Worm (Caenorhabditis elegans) whole organism, young adult: ENCODE data around the gene W02D7.12.

Source experiments
- B0019.2 ChIP-seq: fragments of 200-800 bp; sonication (Bioruptor generic); conservative IDR thresholded peaks from 2 replicates; pipeline ENCODE4 v1.3.6; 2022; ENCODE audit warnings: missing genetic modification reagents, missing genetic modification characterization, missing compliant biosample characterization
- B0261.1 ChIP-seq: sonication (generic microtip); optimal IDR thresholded peaks from 2 replicates; lab custom pipeline; 2016; ENCODE audit warnings: mild to moderate bottlenecking, missing genetic modification characterization, moderate library complexity, missing compliant biosample characterization
- F10E7.11 ChIP-seq: sonication (generic microtip); optimal IDR thresholded peaks from 2 replicates; lab custom pipeline; 2017; ENCODE audit warnings: mild to moderate bottlenecking, missing genetic modification characterization, moderate library complexity, missing compliant biosample characterization
- F22D6.2 ChIP-seq: sonication (generic microtip); optimal IDR thresholded peaks from 2 replicates; lab custom pipeline; 2016; ENCODE audit warnings: mild to moderate bottlenecking, missing genetic modification characterization, missing compliant biosample characterization
- F23B12.7 ChIP-seq: sonication (generic microtip); optimal IDR thresholded peaks from 2 replicates; lab custom pipeline; 2017; ENCODE audit warnings: missing genetic modification characterization, mild to moderate bottlenecking, missing compliant biosample characterization, antibody characterized with exemption, moderate library complexity; ENCODE audit not compliant: insufficient read depth
- F37B4.10 ChIP-seq: fragments of 200-800 bp; sonication (Bioruptor generic); IDR thresholded peaks from 2 replicates; pipeline ENCODE4 v1.3.6; 2022; ENCODE audit warnings: missing genetic modification characterization, missing compliant biosample characterization
- F49E8.2 ChIP-seq: sonication (generic microtip); optimal IDR thresholded peaks from 3 replicates; lab custom pipeline; 2017; ENCODE audit warnings: missing genetic modification characterization, mild to moderate bottlenecking, missing compliant biosample characterization, antibody characterized with exemption, moderate library complexity; ENCODE audit not compliant: insufficient read depth
- F57A8.1 ChIP-seq: fragments of 200-800 bp; sonication (Bioruptor generic); optimal IDR thresholded peaks from 2 replicates; lab custom pipeline; 2018; ENCODE audit warnings: mild to moderate bottlenecking, missing genetic modification characterization, moderate library complexity, missing compliant biosample characterization
- Y56A3A.18 ChIP-seq: fragments of 200-800 bp; sonication (Bioruptor generic); IDR thresholded peaks from 2 replicates; pipeline ENCODE4 v1.3.6; 2022; ENCODE audit warnings: missing genetic modification reagents, missing genetic modification characterization, missing compliant biosample characterization
- aptf-2 ChIP-seq: fragments of 200-800 bp; sonication (Bioruptor generic); conservative IDR thresholded peaks from 2 replicates; pipeline ENCODE4 v1.3.6; 2022; ENCODE audit warnings: missing genetic modification reagents, missing genetic modification characterization, missing compliant biosample characterization
- athp-1 ChIP-seq: sonication (generic microtip); optimal IDR thresholded peaks from 2 replicates; lab custom pipeline; 2017; ENCODE audit warnings: mild to moderate bottlenecking, missing genetic modification characterization, missing compliant biosample characterization
- attf-3 ChIP-seq: fragments of 200-800 bp; sonication (Bioruptor generic); conservative IDR thresholded peaks from 2 replicates; pipeline ENCODE4 v1.3.6; 2022; ENCODE audit warnings: missing genetic modification reagents, missing genetic modification characterization, missing compliant biosample characterization
- cebp-1 ChIP-seq, 2 experiments: fragments of 200-800 bp in 1 of 2; sonication (Bioruptor generic) in 1 of 2; sonication (generic microtip) in 1 of 2; IDR thresholded peaks in 1 of 2; optimal IDR thresholded peaks in 1 of 2; 2 replicates each; pipeline versions ENCODE4 v1.3.6 to Lab custom; 2017 to 2022; ENCODE audit warnings: missing compliant biosample characterization in 2 of 2, missing genetic modification characterization in 2 of 2, mild to moderate bottlenecking in 1 of 2, missing genetic modification reagents in 1 of 2, moderate library complexity in 1 of 2
- cebp-2 ChIP-seq: fragments of 200-800 bp; sonication (Bioruptor generic); IDR thresholded peaks from 2 replicates; pipeline ENCODE4 v1.3.6; 2022; ENCODE audit warnings: missing genetic modification characterization, missing compliant biosample characterization
- die-1 ChIP-seq: sonication (generic microtip); optimal IDR thresholded peaks from 2 replicates; lab custom pipeline; 2016; ENCODE audit warnings: missing genotype, mild to moderate bottlenecking, missing genetic modification characterization, missing compliant biosample characterization
- hmg-1.2 ChIP-seq: fragments of 200-800 bp; sonication (Bioruptor generic); IDR thresholded peaks from 2 replicates; pipeline ENCODE4 v1.3.6; 2022; ENCODE audit warnings: missing genetic modification reagents, missing genetic modification characterization, missing compliant biosample characterization
- let-526 ChIP-seq: fragments of 200-800 bp; sonication (Bioruptor generic); IDR thresholded peaks from 2 replicates; pipeline ENCODE4 v1.3.6; 2022; ENCODE audit warnings: missing genetic modification reagents, missing genetic modification characterization, missing compliant biosample characterization
- let-607 ChIP-seq, 2 experiments: fragments of 200-800 bp in 1 of 2; sonication (Bioruptor generic) in 1 of 2; sonication (generic microtip) in 1 of 2; optimal IDR thresholded peaks; 2 replicates each; lab custom pipeline; 2016 to 2018; ENCODE audit warnings: mild to moderate bottlenecking in 2 of 2, missing compliant biosample characterization in 2 of 2, missing genetic modification characterization in 2 of 2, moderate library complexity in 2 of 2, missing genotype in 1 of 2
- lin-54 ChIP-seq: fragments of 200-800 bp; sonication (Bioruptor generic); optimal IDR thresholded peaks from 2 replicates; lab custom pipeline; 2018; ENCODE audit warnings: mild to moderate bottlenecking, missing genetic modification characterization, missing compliant biosample characterization
- mes-4 ChIP-seq: sonication (generic microtip); optimal IDR thresholded peaks from 2 replicates; lab custom pipeline; 2016; ENCODE audit warnings: missing genotype, missing genetic modification characterization, missing compliant biosample characterization
- nfya-1 ChIP-seq: sonication (generic microtip); optimal IDR thresholded peaks from 2 replicates; lab custom pipeline; 2017; ENCODE audit warnings: antibody characterized with exemption, missing compliant biosample characterization, missing genetic modification characterization, borderline replicate concordance; ENCODE audit not compliant: insufficient read depth
- nfyb-1 ChIP-seq: fragments of 200-800 bp; sonication (Bioruptor generic); IDR thresholded peaks from 2 replicates; pipeline ENCODE4 v1.3.6; 2022; ENCODE audit warnings: missing genetic modification reagents, missing genetic modification characterization, missing compliant biosample characterization
- nhr-120 ChIP-seq: fragments of 200-800 bp; sonication (Bioruptor generic); IDR thresholded peaks from 2 replicates; pipeline ENCODE4 v1.3.6; 2022; ENCODE audit warnings: missing genetic modification characterization, missing compliant biosample characterization
- nhr-80 ChIP-seq: sonication (generic microtip); optimal IDR thresholded peaks from 2 replicates; lab custom pipeline; 2016; ENCODE audit warnings: missing genetic modification characterization, missing compliant biosample characterization
- rec-8 ChIP-seq, 2 experiments: sonication (generic microtip); optimal IDR thresholded peaks; 2 replicates each; lab custom pipeline; 2016; ENCODE audit warnings: mild to moderate bottlenecking in 2 of 2, missing genetic modification characterization in 2 of 2, missing genetic modification reagents in 2 of 2, missing genotype in 2 of 2, missing biosample characterization in 1 of 2, missing compliant biosample characterization in 1 of 2, moderate library complexity in 1 of 2
- snpc-1.3 ChIP-seq: sonication (generic microtip); optimal IDR thresholded peaks from 2 replicates; lab custom pipeline; 2017; ENCODE audit warnings: missing genetic modification characterization, mild to moderate bottlenecking, missing compliant biosample characterization, antibody characterized with exemption, moderate library complexity, missing genotype, missing genetic modification reagents; ENCODE audit not compliant: insufficient read depth
- snpc-3.4 ChIP-seq: sonication (generic microtip); optimal IDR thresholded peaks from 2 replicates; lab custom pipeline; 2017; ENCODE audit warnings: missing genetic modification characterization, mild to moderate bottlenecking, missing compliant biosample characterization, antibody characterized with exemption, moderate library complexity, missing genotype, missing genetic modification reagents
- snpc-4 ChIP-seq, 5 experiments: fragments of 150-350 bp in 1 of 5; sonication (generic microtip) in 4 of 5; optimal IDR thresholded peaks; 2 replicates each; lab custom pipeline; 2014 to 2018; ENCODE audit warnings: missing genetic modification characterization in 5 of 5, missing biosample characterization in 3 of 5, antibody characterized with exemption in 2 of 5, mild to moderate bottlenecking in 2 of 5, missing compliant biosample characterization in 2 of 5, missing genotype in 2 of 5, moderate library complexity in 2 of 5, missing genetic modification reagents in 1 of 5
- zfh-2 ChIP-seq: fragments of 200-800 bp; sonication (Bioruptor generic); conservative IDR thresholded peaks from 2 replicates; pipeline ENCODE4 v1.3.6; 2022; ENCODE audit warnings: missing genetic modification reagents, missing genetic modification characterization, missing compliant biosample characterization
- ztf-25 ChIP-seq: fragments of 200-800 bp; sonication (Bioruptor generic); IDR thresholded peaks from 2 replicates; pipeline ENCODE4 v1.3.6; 2022; ENCODE audit warnings: missing genetic modification reagents, missing genetic modification characterization, missing compliant biosample characterization
- ztf-26 ChIP-seq: sonication (generic microtip); optimal IDR thresholded peaks from 2 replicates; lab custom pipeline; 2017; ENCODE audit warnings: missing genetic modification characterization, missing compliant biosample characterization
- ztf-6 ChIP-seq: fragments of 200-800 bp; sonication (Bioruptor generic); IDR thresholded peaks from 2 replicates; pipeline ENCODE4 v1.3.6; 2022; ENCODE audit warnings: missing genetic modification reagents, missing genetic modification characterization, missing compliant biosample characterization

The W02D7.12 gene

ce11 chrV:8285455-8285854, 25.9 kb upstream of the W02D7.12 start:
- no peak for TF ChIP-seq F10E7.11
- TF ChIP-seq nhr-80 (tag; lab: Kevin White, UChicago) = peak; percentile 66
- no peak for TF ChIP-seq B0019.2
- no peak for TF ChIP-seq B0261.1 (tag; lab: Kevin White, UChicago)

ce11 chrV:8288125-8288806, 23.0 kb upstream of the W02D7.12 start:
- TF ChIP-seq B0019.2 = no peak
- TF ChIP-seq ztf-6 (GFP tag; lab: Robert Waterston, UW) = no peak
- TF ChIP-seq F37B4.10 (GFP tag; lab: Robert Waterston, UW) = no peak
- no peak for TF ChIP-seq hmg-1.2 (GFP tag; lab: Robert Waterston, UW)
- no peak for TF ChIP-seq snpc-3.4
- no peak for TF ChIP-seq let-607 (tag; optimal IDR thresholded peaks at IDR 0.05; lab: Kevin White, UChicago)
- TF ChIP-seq aptf-2 = no peak
- peak; percentile 36 for TF ChIP-seq nhr-80 (tag; lab: Kevin White, UChicago)
- TF ChIP-seq rec-8 (tag; optimal IDR thresholded peaks at IDR 0.05; lab: Kevin White, UChicago) = no peak
- no peak for TF ChIP-seq zfh-2
- TF ChIP-seq nfya-1 = no peak
- TF ChIP-seq F23B12.7 = no peak
- peak; percentile 81; the same call in 1 of the 2 replicates for TF ChIP-seq cebp-1 (GFP tag; IDR thresholded peaks at IDR 0.05; lab: Robert Waterston, UW)
- peak; percentile 94 for TF ChIP-seq cebp-1 (tag; optimal IDR thresholded peaks at IDR 0.05; lab: Kevin White, UChicago)
- TF ChIP-seq F57A8.1 = no peak
- no peak for TF ChIP-seq let-526 (GFP tag; lab: Robert Waterston, UW)
- no peak for TF ChIP-seq snpc-4 (GFP tag; optimal IDR thresholded peaks at IDR 0.05; lab: Kevin White, UChicago)
- TF ChIP-seq snpc-4 (tag; optimal IDR thresholded peaks at IDR 0.05; lab: Kevin White, UChicago) = peak in 1 of 4 experiments; percentile 7
- TF ChIP-seq F10E7.11 = no peak

- TF ChIP-seq attf-3 (no peak), F49E8.2 (tag; lab: Kevin White, UChicago) (no peak), snpc-1.3 (tag; lab: Kevin White, UChicago) (no peak), F22D6.2 (tag; lab: Kevin White, UChicago) (no peak), Y56A3A.18 (no peak), mes-4 (tag; lab: Kevin White, UChicago) (no peak), ztf-26 (tag; lab: Kevin White, UChicago) (no peak), die-1 (no peak), athp-1 (tag; lab: Kevin White, UChicago) (no peak), nfyb-1 (GFP tag; lab: Robert Waterston, UW) (no peak)
Measured at ce11 chrV:8291764-8292163, 19.5 kb upstream of the W02D7.12 start, which contains the start of gene srg-33. srg-33 (plus strand) TSS chrV:8292064.

ce11 chrV:8295866-8296265, 15.4 kb upstream of the W02D7.12 start, which contains the start of gene smex-1:
smex-1 (minus strand) TSS chrV:8295966.
- TF ChIP-seq lin-54 (GFP tag; lab: Kevin White, UChicago) (no peak), cebp-2 (no peak), nhr-120 (GFP tag; lab: Robert Waterston, UW) (no peak), let-607 (tag; optimal IDR thresholded peaks at IDR 0.05; lab: Kevin White, UChicago) (no peak), B0261.1 (tag; lab: Kevin White, UChicago) (no peak), ztf-25 (GFP tag; lab: Robert Waterston, UW) (no peak)
